Fruit fly (Drosophila melanogaster): Measurements from ENCODE around the gene Cdep.

Gene Cdep

dm6 chr3R:4952571-4952929 lies 42.2 kb downstream of the Cdep start, which contains the start of gene Ubc6 (continued):
- TF ChIP-seq Dek (tag; optimal IDR thresholded peaks at IDR 0.05) (peak; percentile 76), pfk (GFP tag; optimal IDR thresholded peaks at IDR 0.05) (no peak), Poxn (GFP tag; IDR thresholded peaks at IDR 0.05) (no peak), E2f2 (GFP tag; IDR thresholded peaks at IDR 0.05) (no peak), CG12155 (GFP tag; optimal IDR thresholded peaks at IDR 0.05) (peak; percentile 68), Fer2 (tag; optimal IDR thresholded peaks at IDR 0.05) (peak; percentile 4), CG9609 (GFP tag; optimal IDR thresholded peaks at IDR 0.05) (peak; percentile 79), CG7372 (GFP tag; IDR thresholded peaks at IDR 0.05) (no peak), C15 (GFP tag; IDR thresholded peaks at IDR 0.05) (no peak), cad (GFP tag; optimal IDR thresholded peaks at IDR 0.05) (peak; percentile 6), kni (GFP tag; optimal IDR thresholded peaks at IDR 0.05) (peak; percentile 21), CG7987 (GFP tag; optimal IDR thresholded peaks at IDR 0.05) (peak; percentile 49), Doc3 (GFP tag; IDR thresholded peaks at IDR 0.05; ENCODE audit: partially characterized antibody) (no peak), CG18262 (tag; optimal IDR thresholded peaks at IDR 0.05) (peak; percentile 41), knrl (GFP tag; IDR thresholded peaks at IDR 0.05; ENCODE audit: partially characterized antibody) (no peak), CG4360 (GFP tag; IDR thresholded peaks at IDR 0.05) (no peak), Xbp1 (GFP tag; optimal IDR thresholded peaks at IDR 0.05) (peak; percentile 81), Eip74EF (GFP tag; optimal IDR thresholded peaks at IDR 0.05) (no peak), Dp (GFP tag; optimal IDR thresholded peaks at IDR 0.05) (peak; percentile 66), ftz-f1 (GFP tag; optimal IDR thresholded peaks at IDR 0.05) (peak; percentile 79), pum (GFP tag; optimal IDR thresholded peaks at IDR 0.05) (peak; percentile 76), CG15601 (tag; optimal IDR thresholded peaks at IDR 0.05) (peak; percentile 63), grau (tag; optimal IDR thresholded peaks at IDR 0.05) (peak; percentile 56), ara (GFP tag; IDR thresholded peaks at IDR 0.05) (no peak), CG11085 (GFP tag; IDR thresholded peaks at IDR 0.05) (no peak), CG11247 (GFP tag; IDR thresholded peaks at IDR 0.05) (no peak), CG8388 (GFP tag; optimal IDR thresholded peaks at IDR 0.05) (peak; percentile 18), CG12104 (GFP tag; optimal IDR thresholded peaks at IDR 0.05) (no peak), CG12299 (tag; optimal IDR thresholded peaks at IDR 0.05) (peak; percentile 24), toy (GFP tag; IDR thresholded peaks at IDR 0.05) (no peak), HmgD (GFP tag; optimal IDR thresholded peaks at IDR 0.05) (peak; percentile 96), vfl (GFP tag; optimal IDR thresholded peaks at IDR 0.05) (peak; percentile 76), CG4730 (GFP tag; IDR thresholded peaks at IDR 0.05) (no peak), salm (tag; optimal IDR thresholded peaks at IDR 0.05) (peak; percentile 11), CG12071 (GFP tag; optimal IDR thresholded peaks at IDR 0.05) (no peak), otp (GFP tag; IDR thresholded peaks at IDR 0.05) (no peak), CG7745 (tag; optimal IDR thresholded peaks at IDR 0.05) (no peak), Hmr (GFP tag; optimal IDR thresholded peaks at IDR 0.05) (peak; percentile 88), CG12391 (tag; optimal IDR thresholded peaks at IDR 0.05) (peak; percentile 75), D19A (tag; optimal IDR thresholded peaks at IDR 0.05) (no peak), CG11695 (GFP tag; IDR thresholded peaks at IDR 0.05) (no peak), Ets97D (GFP tag; optimal IDR thresholded peaks at IDR 0.05) (peak; percentile 94), unc-4 (GFP tag; IDR thresholded peaks at IDR 0.05; ENCODE audit: partially characterized antibody) (no peak), ro (GFP tag; IDR thresholded peaks at IDR 0.05) (no peak), Dip3 (GFP tag; optimal IDR thresholded peaks at IDR 0.05) (peak; percentile 72), CG4282 (GFP tag; optimal IDR thresholded peaks at IDR 0.05) (peak; percentile 77), dmrt11E (tag; optimal IDR thresholded peaks at IDR 0.05) (peak; percentile 38), CG18476 (GFP tag; optimal IDR thresholded peaks at IDR 0.05) (no peak), dimm (GFP tag; IDR thresholded peaks at IDR 0.05) (no peak), Fer3 (tag; optimal IDR thresholded peaks at IDR 0.05) (peak; percentile 41), Fer1 (GFP tag; optimal IDR thresholded peaks at IDR 0.05) (peak; percentile 32), Lim3 (GFP tag; IDR thresholded peaks at IDR 0.05) (no peak)
